Worm (Caenorhabditis elegans) whole organism, L3 larva: Measurements from ENCODE around the gene C14E2.1.

Experiments
- ama-1 ChIP-seq: fragments of 150-350 bp; optimal IDR thresholded peaks from 2 replicates; lab custom pipeline; 2018
- nhr-11 ChIP-seq: fragments of 150-350 bp; optimal IDR thresholded peaks from 2 replicates; lab custom pipeline; 2014; ENCODE audit warnings: missing biosample characterization, missing genetic modification characterization
- pqm-1 ChIP-seq: fragments of 150-350 bp; optimal IDR thresholded peaks from 2 replicates; lab custom pipeline; 2017; ENCODE audit warnings: missing biosample characterization, missing genetic modification characterization, inconsistent platforms
- snpc-4 ChIP-seq: fragments of 150-350 bp; optimal IDR thresholded peaks from 2 replicates; lab custom pipeline; 2014; ENCODE audit warnings: missing biosample characterization, missing genetic modification characterization

DNA sequence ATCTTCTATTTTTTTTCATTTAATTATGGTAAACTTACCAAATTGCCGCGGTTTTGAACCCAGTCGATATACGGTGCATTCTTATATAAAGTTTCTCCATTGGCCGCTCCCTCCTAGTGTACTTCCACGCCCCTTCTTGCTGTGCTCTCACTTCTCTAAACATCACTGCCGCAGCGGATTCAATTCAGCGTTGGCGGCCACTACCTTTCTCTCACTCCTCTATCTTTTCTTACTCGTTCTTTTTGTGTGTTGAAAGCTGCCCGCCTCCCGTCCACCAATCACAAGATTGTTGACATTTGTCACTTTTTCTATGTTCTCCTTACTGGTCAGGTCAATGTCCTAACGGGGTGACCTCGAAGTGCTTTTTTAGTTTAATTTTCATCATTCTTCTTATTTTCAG lies 44.7 kb downstream of the C14E2.1 start:
- TF ChIP-seq snpc-4 (tag; lab: Kevin White, UChicago) (no peak), nhr-11 (tag; lab: Kevin White, UChicago) (no peak), ama-1 (lab: Kevin White, UChicago) (no peak), pqm-1 (tag; lab: Kevin White, UChicago) (no peak)
